Fruit fly (Drosophila melanogaster): Measurements from ENCODE around the gene CG40198.
"Not testable (repeated sequence)": the region's sequence is repeated elsewhere in the genome, so short reads cannot be mapped to it uniquely, and the experiment has no call there.

CG40198 gene

DNA sequence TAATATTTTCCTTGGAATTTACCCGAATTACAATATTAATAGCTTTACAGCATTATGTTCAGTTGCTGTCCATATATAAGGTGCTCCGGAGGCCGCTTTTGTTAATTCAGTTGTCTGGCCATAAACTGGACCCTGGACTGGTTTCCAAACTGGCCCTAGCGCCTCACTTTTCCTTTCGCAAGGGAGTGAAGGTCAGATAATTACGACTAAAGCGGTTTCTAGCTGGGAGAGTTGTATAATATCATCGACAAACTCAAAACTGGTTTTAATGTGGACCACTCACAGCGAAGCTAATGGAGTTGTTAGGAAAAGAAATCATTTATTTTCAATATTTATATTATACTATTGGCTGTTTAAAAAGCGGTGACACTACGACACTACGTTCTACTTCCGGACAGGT is 34.5 kb downstream of the CG40198 start:
- TF ChIP-seq Myc (optimal IDR thresholded peaks at IDR 0.05) (no peak), psq (optimal IDR thresholded peaks at IDR 0.05) (no peak), h (optimal IDR thresholded peaks at IDR 0.05) (no peak), ttk (optimal IDR thresholded peaks at IDR 0.05) (no peak), insv (optimal IDR thresholded peaks at IDR 0.05) (no peak), Sin3A (optimal IDR thresholded peaks at IDR 0.05) (no peak)

DNA sequence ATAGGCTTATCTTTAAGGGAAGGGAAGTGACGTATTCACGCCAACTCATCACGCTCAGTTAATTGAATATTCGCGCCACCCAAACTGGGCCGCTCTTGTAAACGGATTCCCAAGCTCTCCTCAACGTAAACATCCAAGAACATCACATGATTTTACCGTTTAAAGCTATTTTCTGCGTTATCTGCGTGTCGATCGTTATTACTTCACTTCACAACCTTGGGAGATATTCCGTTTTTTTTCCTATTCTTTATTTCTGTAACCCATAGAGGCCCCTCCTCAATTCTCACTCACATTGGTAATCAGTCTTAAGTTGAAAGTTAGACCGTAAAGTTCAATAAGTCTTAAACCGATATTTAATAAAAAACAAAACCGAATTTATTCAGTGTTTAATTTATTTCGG is 35.9 kb downstream of the CG40198 start, which contains the start of gene Gfat1:
Gene Gfat1 (plus strand): TSS at position 301 of the 400 bp plus-strand sequence.
- TF ChIP-seq Myc, ttk, Sin3A (optimal IDR thresholded peaks at IDR 0.05): not testable (repeated sequence)

Measured in Kc167 (cell line).